Worm (Caenorhabditis elegans) whole organism, L3 larva: ENCODE data around the gene sek-1.

Experiments
- jun-1 ChIP-seq: fragments of 150-350 bp; optimal IDR thresholded peaks from 2 replicates; lab custom pipeline; 2014; ENCODE audit warnings: missing biosample characterization, missing genetic modification reagents, missing genetic modification characterization
- unc-62 ChIP-seq: fragments of 150-350 bp; sonication (generic microtip); optimal IDR thresholded peaks from 4 replicates; lab custom pipeline; 2014; ENCODE audit warnings: missing biosample characterization, missing genetic modification reagents, missing genetic modification characterization
- zag-1 ChIP-seq: fragments of 150-350 bp; optimal IDR thresholded peaks from 2 replicates; lab custom pipeline; 2014; ENCODE audit warnings: missing biosample characterization, missing genetic modification characterization

ce11 chrX:7800370-7800769 lies 16.2 kb upstream of the sek-1 start:
- TF ChIP-seq jun-1 (tag; lab: Kevin White, UChicago) = no peak
- no peak for TF ChIP-seq zag-1 (tag; lab: Kevin White, UChicago)
- TF ChIP-seq unc-62 (GFP tag; lab: Kevin White, UChicago) = no peak
